2 fruit fly cellular contexts compared by ENCODE assay signal in the genomic region with DNA sequence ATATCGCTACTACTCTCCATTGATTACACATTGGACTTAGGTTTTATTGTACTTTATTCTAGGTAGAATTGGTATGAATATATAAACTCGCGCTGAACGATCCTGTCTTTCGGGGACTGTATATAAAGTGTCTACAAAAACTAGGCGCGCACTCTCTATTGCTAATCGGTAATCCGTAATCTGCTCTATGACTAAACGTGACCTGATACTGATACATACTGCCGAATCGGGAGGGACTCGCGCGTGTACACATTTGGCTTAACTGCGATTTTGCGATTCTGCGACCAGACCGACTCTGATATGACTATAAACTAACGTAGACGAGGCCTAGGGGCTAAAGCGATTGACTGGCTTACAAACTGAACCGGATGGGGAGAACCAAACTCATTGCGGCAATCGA.
TF ChIP-seq lines count a peak whose summit lies in the region.

No protein-coding gene starts in this region.

- no peak for TF ChIP-seq CTCF in whole organism, embryonic (GFP tag; optimal IDR thresholded peaks at IDR 0.05; lab: Kevin White, UChicago)

TF ChIP-seq in whole organism, adult, 20 proteins besides CTCF, POLR2A, EP300 and RAD21:
- TF ChIP-seq bab1 (GFP tag; optimal IDR thresholded peaks at IDR 0.05; lab: Kevin White, UChicago) (no peak), CG7101 (tag; optimal IDR thresholded peaks at IDR 0.05; lab: Kevin White, UChicago) (no peak), CG12768 (GFP tag; optimal IDR thresholded peaks at IDR 0.05; lab: Kevin White, UChicago) (peak; percentile 16), CG7045 (GFP tag; optimal IDR thresholded peaks at IDR 0.05; lab: Kevin White, UChicago) (no peak)
TF ChIP-seq in whole organism, adult: peak in this region for 1.

TF ChIP-seq in whole organism, embryonic, 481 proteins besides CTCF, POLR2A, EP300 and RAD21:
- TF ChIP-seq row (GFP tag; IDR thresholded peaks at IDR 0.05; lab: Robert Waterston, UW) (peak; percentile 17; the same call in 1 of the 3 replicates), CG42726 (GFP tag; IDR thresholded peaks at IDR 0.05; lab: Robert Waterston, UW; ENCODE audit: partially characterized antibody) (0 out of 2 replicates have a peak, but pooled peaks have one; percentile 4), CG1603 (tag; optimal IDR thresholded peaks at IDR 0.05; lab: Kevin White, UChicago) (no peak), exex (tag; optimal IDR thresholded peaks at IDR 0.05; lab: Kevin White, UChicago) (peak; percentile 10), ac (GFP tag; optimal IDR thresholded peaks at IDR 0.05; lab: Kevin White, UChicago) (no peak), CG3995 (GFP tag; optimal IDR thresholded peaks at IDR 0.05; lab: Kevin White, UChicago) (peak; percentile 72), CG8388 (GFP tag; optimal IDR thresholded peaks at IDR 0.05; lab: Kevin White, UChicago) (peak; percentile 19), cwo (GFP tag; optimal IDR thresholded peaks at IDR 0.05; lab: Kevin White, UChicago) (peak; percentile 78)
